Fruit fly (Drosophila melanogaster) whole organism, prepupa: ENCODE measurements around the gene CG42404.

ENCODE experiments used
- CG10669 ChIP-seq: fragments of 200-800 bp; sonication (Bioruptor generic); optimal IDR thresholded peaks from 3 replicates; lab custom pipeline; 2018; ENCODE audit warnings: missing biosample characterization, mild to moderate bottlenecking, missing genetic modification characterization, moderate library complexity
- CG11762 ChIP-seq: fragments of 200-800 bp; sonication (Bioruptor generic); optimal IDR thresholded peaks from 3 replicates; lab custom pipeline; 2016; ENCODE audit warnings: missing biosample characterization, missing genetic modification characterization; ENCODE audit not compliant: insufficient read depth
- CG11902 ChIP-seq: fragments of 200-800 bp; sonication (Bioruptor generic); optimal IDR thresholded peaks from 3 replicates; lab custom pipeline; 2016; ENCODE audit warnings: missing biosample characterization, missing genetic modification characterization
- CG1621 ChIP-seq: fragments of 200-800 bp; sonication (Bioruptor generic); optimal IDR thresholded peaks from 3 replicates; lab custom pipeline; 2018; ENCODE audit warnings: missing biosample characterization, mild to moderate bottlenecking, missing genetic modification characterization
- CG3032 ChIP-seq: fragments of 200-800 bp; optimal IDR thresholded peaks from 2 replicates; lab custom pipeline; 2019; ENCODE audit warnings: missing biosample characterization, mild to moderate bottlenecking, missing genetic modification characterization, moderate library complexity
- CG31627 ChIP-seq: fragments of 200-800 bp; sonication (Bioruptor generic); optimal IDR thresholded peaks from 3 replicates; lab custom pipeline; 2016; ENCODE audit warnings: missing biosample characterization, missing genetic modification characterization
- CG32006 ChIP-seq: fragments of 200-800 bp; sonication (Bioruptor generic); optimal IDR thresholded peaks from 3 replicates; lab custom pipeline; 2017; ENCODE audit warnings: missing biosample characterization, mild to moderate bottlenecking, missing genetic modification characterization
- CG3919 ChIP-seq: fragments of 200-800 bp; sonication (Bioruptor generic); optimal IDR thresholded peaks from 3 replicates; lab custom pipeline; 2016; ENCODE audit warnings: missing biosample characterization, missing genetic modification characterization
- CG4318 ChIP-seq: fragments of 200-800 bp; sonication (Bioruptor generic); optimal IDR thresholded peaks from 3 replicates; lab custom pipeline; 2017; ENCODE audit warnings: missing biosample characterization, mild to moderate bottlenecking, missing genetic modification characterization
- CG6792 ChIP-seq: fragments of 200-800 bp; sonication (Bioruptor generic); optimal IDR thresholded peaks from 3 replicates; lab custom pipeline; 2016; ENCODE audit warnings: missing biosample characterization, missing genetic modification characterization
- CG8119 ChIP-seq: fragments of 200-800 bp; sonication (Bioruptor generic); IDR thresholded peaks from 3 replicates; pipeline ENCODE4 v1.3.6; 2022; ENCODE audit warnings: missing biosample characterization, missing genetic modification characterization
- CG8319 ChIP-seq: fragments of 200-800 bp; sonication (Bioruptor generic); optimal IDR thresholded peaks from 3 replicates; lab custom pipeline; 2016; ENCODE audit warnings: missing biosample characterization, missing genetic modification characterization
- CG8632 ChIP-seq: fragments of 200-800 bp; sonication (Bioruptor generic); optimal IDR thresholded peaks from 3 replicates; lab custom pipeline; 2016; ENCODE audit warnings: missing biosample characterization, missing genetic modification characterization
- Eip93F ChIP-seq: fragments of 200-800 bp; sonication (Bioruptor generic); optimal IDR thresholded peaks from 2 replicates; lab custom pipeline; 2016; ENCODE audit warnings: missing biosample characterization, mild to moderate bottlenecking, missing genetic modification characterization
- Ets21C ChIP-seq: fragments of 200-800 bp; sonication (Bioruptor generic); optimal IDR thresholded peaks from 3 replicates; lab custom pipeline; 2016; ENCODE audit warnings: missing biosample characterization, missing genetic modification characterization
- Hr39 ChIP-seq: fragments of 200-800 bp; sonication (Bioruptor generic); optimal IDR thresholded peaks from 2 replicates; lab custom pipeline; 2016; ENCODE audit warnings: missing biosample characterization, missing genetic modification characterization
- Hr4 ChIP-seq: fragments of 200-800 bp; sonication (Bioruptor generic); optimal IDR thresholded peaks from 3 replicates; lab custom pipeline; 2016; ENCODE audit warnings: missing biosample characterization, missing genetic modification characterization
- Smox ChIP-seq: fragments of 200-800 bp; sonication (Bioruptor generic); optimal IDR thresholded peaks from 3 replicates; lab custom pipeline; 2016; ENCODE audit warnings: missing biosample characterization, missing genetic modification characterization
- Sox102F ChIP-seq: fragments of 200-800 bp; sonication (Bioruptor generic); optimal IDR thresholded peaks from 2 replicates; lab custom pipeline; 2016; ENCODE audit warnings: missing biosample characterization, mild to moderate bottlenecking, missing genetic modification characterization
- Sox14 ChIP-seq: fragments of 200-800 bp; sonication (Bioruptor generic); optimal IDR thresholded peaks from 3 replicates; lab custom pipeline; 2016; ENCODE audit warnings: missing biosample characterization, missing genetic modification characterization
- Sox15 ChIP-seq: fragments of 200-800 bp; sonication (Bioruptor generic); optimal IDR thresholded peaks from 3 replicates; lab custom pipeline; 2016; ENCODE audit warnings: missing biosample characterization, missing genetic modification characterization
- achi ChIP-seq: fragments of 200-800 bp; sonication (Bioruptor generic); optimal IDR thresholded peaks from 3 replicates; lab custom pipeline; 2016; ENCODE audit warnings: missing biosample characterization, missing genetic modification characterization
- cyc ChIP-seq: fragments of 200-800 bp; sonication (Bioruptor generic); optimal IDR thresholded peaks from 3 replicates; lab custom pipeline; 2016; ENCODE audit warnings: missing biosample characterization, missing genetic modification characterization
- dsx ChIP-seq: fragments of 200-800 bp; optimal IDR thresholded peaks from 3 replicates; lab custom pipeline; 2019; ENCODE audit warnings: missing biosample characterization, mild to moderate bottlenecking, missing genetic modification characterization, moderate library complexity; ENCODE audit not compliant: poor library complexity, severe bottlenecking
- esn ChIP-seq: fragments of 200-800 bp; sonication (Bioruptor generic); optimal IDR thresholded peaks from 2 replicates; lab custom pipeline; 2016; ENCODE audit warnings: missing biosample characterization, mild to moderate bottlenecking, missing genetic modification characterization, moderate library complexity
- fd85E ChIP-seq: fragments of 200-800 bp; sonication (Bioruptor generic); optimal IDR thresholded peaks from 3 replicates; lab custom pipeline; 2016; ENCODE audit warnings: missing biosample characterization, missing genetic modification characterization
- pdm3 ChIP-seq: fragments of 200-800 bp; sonication (Bioruptor generic); optimal IDR thresholded peaks from 3 replicates; lab custom pipeline; 2016; ENCODE audit warnings: missing biosample characterization, missing genetic modification characterization
- salr ChIP-seq, 2 experiments: fragments of 200-800 bp; sonication (Bioruptor generic); optimal IDR thresholded peaks; 3 replicates each; lab custom pipeline; 2016 to 2018; ENCODE audit warnings: missing biosample characterization in 2 of 2, missing genetic modification characterization in 2 of 2, mild to moderate bottlenecking in 1 of 2
- svp ChIP-seq: fragments of 200-800 bp; sonication (Bioruptor generic); peaks from one replicate; lab custom pipeline; 2016; ENCODE audit warnings: missing biosample characterization, missing genetic modification characterization
- vri ChIP-seq: fragments of 200-800 bp; sonication (Bioruptor generic); optimal IDR thresholded peaks from 3 replicates; lab custom pipeline; 2016; ENCODE audit warnings: missing biosample characterization, mild to moderate bottlenecking, missing genetic modification characterization

Gene CG42404

dm6 chr3R:15250454-15250853, 560 bp downstream of the CG42404 start (continued):
- TF ChIP-seq Eip93F (GFP tag; lab: Kevin White, UChicago) = no peak
- peak; percentile 36 for TF ChIP-seq CG4318 (GFP tag; lab: Kevin White, UChicago)
- peak; percentile 30 for TF ChIP-seq cyc (GFP tag; lab: Kevin White, UChicago)
- TF ChIP-seq Sox15 (GFP tag; lab: Kevin White, UChicago) = no peak
- no peak for TF ChIP-seq CG1621 (tag; lab: Kevin White, UChicago)
- TF ChIP-seq svp = peak; percentile 72
- TF ChIP-seq esn (GFP tag; lab: Kevin White, UChicago) = no peak
- TF ChIP-seq, all 60 proteins: peak for 24

- TF ChIP-seq CG11902 (GFP tag; lab: Kevin White, UChicago) (no peak), esn (GFP tag; lab: Kevin White, UChicago) (no peak), Smox (GFP tag; lab: Kevin White, UChicago) (no peak), Eip93F (GFP tag; lab: Kevin White, UChicago) (no peak), Hr39 (GFP tag; lab: Kevin White, UChicago) (no peak), CG1621 (tag; lab: Kevin White, UChicago) (peak; percentile 38), dsx (no peak), CG4318 (GFP tag; lab: Kevin White, UChicago) (no peak), Sox14 (GFP tag; lab: Kevin White, UChicago) (no peak), fd85E (no peak), CG31627 (GFP tag; lab: Kevin White, UChicago) (peak; percentile 30), CG8119 (GFP tag; lab: Robert Waterston, UW) (no peak), CG11762 (GFP tag; lab: Kevin White, UChicago) (no peak), cyc (GFP tag; lab: Kevin White, UChicago) (peak; percentile 28), CG3919 (no peak), CG32006 (GFP tag; lab: Kevin White, UChicago) (no peak), Hr4 (GFP tag; lab: Kevin White, UChicago) (no peak)
Measured at dm6 chr3R:15262710-15263672, 13.1 kb downstream of the CG42404 start, which contains the start of the genes eIF2gamma and Set. Gene eIF2gamma (minus strand): TSS chr3R:15263458. Gene Set (plus strand): TSS chr3R:15263552.

- TF ChIP-seq CG6792 (GFP tag; lab: Kevin White, UChicago) (no peak), CG8319 (no peak), CG8632 (GFP tag; lab: Kevin White, UChicago) (no peak), salr (GFP tag; optimal IDR thresholded peaks at IDR 0.05; lab: Kevin White, UChicago) (no peak)
Measured at dm6 chr3R:15263946-15264345, 14.1 kb downstream of the CG42404 start.

- TF ChIP-seq Sox102F (GFP tag; lab: Kevin White, UChicago) (no peak), CG3032 (tag; lab: Kevin White, UChicago) (peak; percentile 35), esn (GFP tag; lab: Kevin White, UChicago) (peak; percentile 16), Ets21C (GFP tag; lab: Kevin White, UChicago) (no peak), pdm3 (GFP tag; lab: Kevin White, UChicago) (no peak), CG10669 (no peak), vri (GFP tag; lab: Kevin White, UChicago) (peak; percentile 93), CG1621 (tag; lab: Kevin White, UChicago) (no peak), achi (GFP tag; lab: Kevin White, UChicago) (no peak)
Measured at dm6 chr3R:15265406-15266040, 15.6 kb downstream of the CG42404 start, which contains the start of gene ATPsynO. Gene ATPsynO (plus strand): TSS chr3R:15265591.
